Worm (Caenorhabditis elegans): ENCODE data around the gene F54E7.9.

DNA sequence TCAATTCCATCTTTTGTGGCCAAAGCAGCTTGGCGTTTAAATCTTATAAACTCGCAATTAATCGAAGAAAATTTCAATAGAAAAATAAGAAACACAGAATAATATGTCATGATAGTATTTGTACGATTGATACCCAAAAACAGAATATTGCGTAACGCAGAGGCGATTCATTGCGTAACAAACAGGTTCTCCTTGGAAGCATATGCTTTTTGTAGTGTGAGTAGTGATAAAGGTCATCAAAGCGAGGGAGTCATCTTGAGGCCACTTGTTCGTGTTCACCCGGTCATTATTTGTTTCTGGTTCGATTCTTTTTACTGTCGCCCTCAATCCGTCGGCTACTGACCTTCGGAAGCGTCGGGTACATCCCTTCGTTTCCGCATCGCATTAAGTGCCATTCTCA is 16.7 kb downstream of the F54E7.9 start, which contains the start of gene F54E7.6:
- no peak for TF ChIP-seq nhr-10 (tag; optimal IDR thresholded peaks at IDR 0.05)
- TF ChIP-seq unc-62 (GFP tag; optimal IDR thresholded peaks at IDR 0.05): no peak
- TF ChIP-seq ceh-16 (tag; optimal IDR thresholded peaks at IDR 0.05): no peak
- no peak for TF ChIP-seq nhr-77 (tag; optimal IDR thresholded peaks at IDR 0.05)
- TF ChIP-seq nhr-11 (tag; optimal IDR thresholded peaks at IDR 0.05): no peak
